Fruit fly (Drosophila melanogaster): ENCODE data around the gene CG34437.

Gene CG34437

dm6 chr3R:28332137-28332671 is 48.7 kb downstream of the CG34437 start (continued):
- TF ChIP-seq Mes4 (GFP tag; optimal IDR thresholded peaks at IDR 0.05) (no peak), Meics (GFP tag; optimal IDR thresholded peaks at IDR 0.05) (peak; percentile 75), dan (GFP tag; IDR thresholded peaks at IDR 0.05) (no peak), ap (GFP tag; IDR thresholded peaks at IDR 0.05) (no peak), CG6654 (GFP tag; optimal IDR thresholded peaks at IDR 0.05) (no peak), CG17912 (GFP tag; optimal IDR thresholded peaks at IDR 0.05) (no peak), C15 (GFP tag; IDR thresholded peaks at IDR 0.05) (no peak), CG8290 (GFP tag; optimal IDR thresholded peaks at IDR 0.05) (no peak), CG8290 (tag; optimal IDR thresholded peaks at IDR 0.05) (peak in 1 of 2 experiments; percentile 40), wdn (GFP tag; IDR thresholded peaks at IDR 0.05) (0 out of 2 replicates have a peak, but pooled peaks have one; percentile 12), crp (GFP tag; optimal IDR thresholded peaks at IDR 0.05) (peak in 1 of 2 experiments; percentile 32), HmgD (GFP tag; optimal IDR thresholded peaks at IDR 0.05) (no peak), Bdp1 (GFP tag; optimal IDR thresholded peaks at IDR 0.05) (no peak), CG7271 (tag; optimal IDR thresholded peaks at IDR 0.05) (no peak), ham (GFP tag; IDR thresholded peaks at IDR 0.05) (no peak), gsb-n (tag; optimal IDR thresholded peaks at IDR 0.05) (no peak), MBD-R2 (GFP tag; IDR thresholded peaks at IDR 0.05) (no peak; the same call in 1 of the 2 replicates), CG12236 (GFP tag; optimal IDR thresholded peaks at IDR 0.05) (no peak), CG30020 (tag; optimal IDR thresholded peaks at IDR 0.05) (no peak), CG9797 (GFP tag; optimal IDR thresholded peaks at IDR 0.05) (no peak), bowl (GFP tag; IDR thresholded peaks at IDR 0.05) (no peak), CG5245 (GFP tag; optimal IDR thresholded peaks at IDR 0.05) (no peak), CG17186 (GFP tag; optimal IDR thresholded peaks at IDR 0.05) (no peak), Atf6 (GFP tag; IDR thresholded peaks at IDR 0.05) (peak; percentile 77), CG8944 (GFP tag; optimal IDR thresholded peaks at IDR 0.05) (peak; percentile 19), D (optimal IDR thresholded peaks at IDR 0.05) (no peak), D (GFP tag; optimal IDR thresholded peaks at IDR 0.05) (no peak), CG18262 (tag; optimal IDR thresholded peaks at IDR 0.05) (peak; percentile 43), Nf-YB (GFP tag; optimal IDR thresholded peaks at IDR 0.05) (peak; percentile 27), CG17829 (tag; optimal IDR thresholded peaks at IDR 0.05) (peak; percentile 20), CG12219 (GFP tag; optimal IDR thresholded peaks at IDR 0.05) (peak; percentile 30), CG33213 (GFP tag; optimal IDR thresholded peaks at IDR 0.05) (peak; percentile 37), pb (GFP tag; optimal IDR thresholded peaks at IDR 0.05) (no peak), CG6689 (GFP tag; IDR thresholded peaks at IDR 0.05) (peak; percentile 61), tx (GFP tag; optimal IDR thresholded peaks at IDR 0.05) (peak; percentile 39), CG17359 (tag; optimal IDR thresholded peaks at IDR 0.05) (peak; percentile 66), schlank (tag; optimal IDR thresholded peaks at IDR 0.05) (peak; percentile 3), CG6683 (GFP tag; optimal IDR thresholded peaks at IDR 0.05) (peak; percentile 48), CG10209 (GFP tag; optimal IDR thresholded peaks at IDR 0.05) (peak; percentile 43), dmrt11E (tag; optimal IDR thresholded peaks at IDR 0.05) (no peak), fd102C (GFP tag; optimal IDR thresholded peaks at IDR 0.05) (no peak), zen (tag; optimal IDR thresholded peaks at IDR 0.05) (no peak), Trl (optimal IDR thresholded peaks at IDR 0.05) (no peak), Trl (GFP tag; optimal IDR thresholded peaks at IDR 0.05) (peak; percentile 44), CG1529 (GFP tag; optimal IDR thresholded peaks at IDR 0.05) (no peak), CG2120 (GFP tag; optimal IDR thresholded peaks at IDR 0.05) (peak; percentile 81), Chrac-16 (GFP tag; optimal IDR thresholded peaks at IDR 0.05) (peak; percentile 10), CG31224 (GFP tag; IDR thresholded peaks at IDR 0.05) (peak; percentile 46), CG7556 (GFP tag; optimal IDR thresholded peaks at IDR 0.05) (peak; percentile 71), Vsx1 (GFP tag; optimal IDR thresholded peaks at IDR 0.05) (peak; percentile 32), Dref (GFP tag; IDR thresholded peaks at IDR 0.05) (no peak), eve (GFP tag; optimal IDR thresholded peaks at IDR 0.05) (no peak)

Measured in whole organism, embryonic.